Fruit fly (Drosophila melanogaster) whole organism, embryonic: ENCODE data around the gene nol.

Experiments
- Awh ChIP-seq: fragments of 200-800 bp; sonication (Bioruptor generic); IDR thresholded peaks from 2 replicates; pipeline ENCODE4, ENCODE4 v1.3.6; 2022; ENCODE audit warnings: missing biosample characterization, missing genetic modification characterization
- CG11085 ChIP-seq: fragments of 200-800 bp; sonication (Bioruptor generic); IDR thresholded peaks from 2 replicates; pipeline ENCODE4 v1.3.6; 2022; ENCODE audit warnings: missing biosample characterization, missing genetic modification characterization
- CG11696 ChIP-seq: fragments of 200-800 bp; sonication (Bioruptor generic); IDR thresholded peaks from 2 replicates; pipeline ENCODE4 v1.3.6; 2022; ENCODE audit warnings: missing biosample characterization, missing genetic modification characterization
- CG13287 ChIP-seq: fragments of 200-800 bp; sonication (Bioruptor generic); IDR thresholded peaks from 2 replicates; pipeline ENCODE4 v1.3.6; 2022; ENCODE audit warnings: missing biosample characterization, missing genetic modification characterization; ENCODE audit not compliant: partially characterized antibody
- CG14667 ChIP-seq: fragments of 200-800 bp; sonication (Bioruptor generic); IDR thresholded peaks from 2 replicates; pipeline ENCODE4 v1.3.6; 2022; ENCODE audit warnings: missing biosample characterization, missing genetic modification characterization
- CG14860 ChIP-seq: fragments of 200-800 bp; sonication (Bioruptor generic); IDR thresholded peaks from 3 replicates; pipeline ENCODE4 v1.3.6; 2022; ENCODE audit warnings: missing biosample characterization, missing genetic modification characterization; ENCODE audit not compliant: partially characterized antibody
- CG1529 ChIP-seq: fragments of 200-800 bp; sonication (Bioruptor generic); optimal IDR thresholded peaks from 3 replicates; lab custom pipeline; 2018; ENCODE audit warnings: missing biosample characterization, missing genetic modification characterization
- CG15479 ChIP-seq: fragments of 200-800 bp; sonication (Bioruptor generic); optimal IDR thresholded peaks from 3 replicates; lab custom pipeline; 2019; ENCODE audit warnings: missing biosample characterization, mild to moderate bottlenecking, missing genetic modification characterization, moderate library complexity
- CG17568 ChIP-seq: fragments of 200-800 bp; sonication (Bioruptor generic); optimal IDR thresholded peaks from 2 replicates; lab custom pipeline; 2018; ENCODE audit warnings: missing biosample characterization, mild to moderate bottlenecking, missing genetic modification characterization, moderate library complexity
- CG18011 ChIP-seq: fragments of 200-800 bp; sonication (Bioruptor generic); optimal IDR thresholded peaks from 2 replicates; lab custom pipeline; 2017; ENCODE audit warnings: missing biosample characterization, missing genetic modification characterization, mild to moderate bottlenecking, moderate library complexity, missing genotype
- CG18619 ChIP-seq: fragments of 200-800 bp; sonication (Bioruptor generic); optimal IDR thresholded peaks from 3 replicates; lab custom pipeline; 2017; ENCODE audit warnings: missing biosample characterization, mild to moderate bottlenecking, missing genetic modification characterization
- CG2678 ChIP-seq: fragments of 200-800 bp; sonication (Bioruptor generic); optimal IDR thresholded peaks from 3 replicates; lab custom pipeline; 2019; ENCODE audit warnings: missing biosample characterization, mild to moderate bottlenecking, missing genetic modification characterization, moderate library complexity
- CG2712 ChIP-seq: fragments of 200-800 bp; optimal IDR thresholded peaks from 3 replicates; lab custom pipeline; 2019; ENCODE audit warnings: missing biosample characterization, mild to moderate bottlenecking, missing genetic modification characterization, moderate library complexity
- CG2875 ChIP-seq: fragments of 200-800 bp; sonication (Bioruptor generic); optimal IDR thresholded peaks from 2 replicates; lab custom pipeline; 2017; ENCODE audit warnings: missing biosample characterization, mild to moderate bottlenecking, missing genetic modification characterization, missing genetic modification reagents
- CG31224 ChIP-seq: fragments of 200-800 bp; sonication (Bioruptor generic); IDR thresholded peaks from 2 replicates; pipeline ENCODE4 v1.3.6; 2022; ENCODE audit warnings: missing biosample characterization, missing genetic modification characterization
- CG7357 ChIP-seq: fragments of 200-800 bp; sonication (Bioruptor generic); IDR thresholded peaks from 3 replicates; pipeline ENCODE4 v1.3.6; 2022; ENCODE audit warnings: missing biosample characterization, missing genetic modification characterization
- CG7745 ChIP-seq: fragments of 200-800 bp; sonication (Bioruptor generic); optimal IDR thresholded peaks from 2 replicates; lab custom pipeline; 2018; ENCODE audit warnings: missing biosample characterization, mild to moderate bottlenecking, missing genetic modification characterization, moderate library complexity
- CG7963 ChIP-seq: fragments of 200-800 bp; sonication (Bioruptor generic); IDR thresholded peaks from 3 replicates; pipeline ENCODE4 v1.3.6; 2022; ENCODE audit warnings: missing biosample characterization, missing genetic modification characterization; ENCODE audit not compliant: partially characterized antibody
- CG7987 ChIP-seq: fragments of 200-800 bp; sonication (Bioruptor generic); optimal IDR thresholded peaks from 2 replicates; lab custom pipeline; 2018; ENCODE audit warnings: missing biosample characterization, mild to moderate bottlenecking, missing genetic modification characterization, moderate library complexity
- CG9727 ChIP-seq: fragments of 200-800 bp; sonication (Bioruptor generic); optimal IDR thresholded peaks from 3 replicates; lab custom pipeline; 2017; ENCODE audit warnings: missing biosample characterization, mild to moderate bottlenecking, missing genetic modification characterization
- Camta ChIP-seq: fragments of 200-800 bp; sonication (Bioruptor generic); optimal IDR thresholded peaks from 2 replicates; lab custom pipeline; 2016; ENCODE audit warnings: missing biosample characterization, missing genetic modification characterization
- Deaf1 ChIP-seq: fragments of 200-800 bp; optimal IDR thresholded peaks from 3 replicates; lab custom pipeline; 2019; ENCODE audit warnings: missing biosample characterization, mild to moderate bottlenecking, missing genetic modification characterization, moderate library complexity
- Dip3 ChIP-seq: fragments of 200-800 bp; sonication (Bioruptor generic); optimal IDR thresholded peaks from 3 replicates; lab custom pipeline; 2016; ENCODE audit warnings: missing biosample characterization, missing genetic modification characterization
- Doc2 ChIP-seq: fragments of 200-800 bp; sonication (Bioruptor generic); IDR thresholded peaks from 2 replicates; pipeline ENCODE4 v1.3.6; 2022; ENCODE audit warnings: missing biosample characterization, missing genetic modification characterization
- Doc3 ChIP-seq: fragments of 200-800 bp; sonication (Bioruptor generic); IDR thresholded peaks from 3 replicates; pipeline ENCODE4 v1.3.6; 2022; ENCODE audit warnings: missing biosample characterization, missing genetic modification characterization; ENCODE audit not compliant: partially characterized antibody
- Dref ChIP-seq: fragments of 200-800 bp; sonication (Bioruptor generic); IDR thresholded peaks from 2 replicates; pipeline ENCODE4 v1.3.6; 2022; ENCODE audit warnings: missing biosample characterization, missing genetic modification characterization
- Hr39 ChIP-seq: fragments of >200 bp; optimal IDR thresholded peaks from 2 replicates; lab custom pipeline; 2017
- Lpt ChIP-seq: fragments of >200 bp; optimal IDR thresholded peaks from 2 replicates; lab custom pipeline; 2018; ENCODE audit warnings: missing biosample characterization, missing genetic modification characterization
- MESR4 ChIP-seq: fragments of 200-800 bp; sonication (Bioruptor generic); optimal IDR thresholded peaks from 2 replicates; lab custom pipeline; 2018; ENCODE audit warnings: missing biosample characterization, mild to moderate bottlenecking, missing genetic modification characterization, moderate library complexity
- MTF-1 ChIP-seq: fragments of 200-800 bp; sonication (Bioruptor generic); optimal IDR thresholded peaks from 2 replicates; lab custom pipeline; 2018; ENCODE audit warnings: missing biosample characterization, mild to moderate bottlenecking, missing genetic modification characterization, borderline replicate concordance
- Mad ChIP-seq: fragments of 200-800 bp; sonication (Bioruptor generic); optimal IDR thresholded peaks from 2 replicates; lab custom pipeline; 2016; ENCODE audit warnings: missing biosample characterization, missing genetic modification characterization
- Neu2 ChIP-seq: fragments of 200-800 bp; sonication (Bioruptor generic); optimal IDR thresholded peaks from 3 replicates; lab custom pipeline; 2016; ENCODE audit warnings: missing biosample characterization, missing genetic modification characterization, borderline replicate concordance
- PHDP ChIP-seq: fragments of 200-800 bp; sonication (Bioruptor generic); optimal IDR thresholded peaks from 3 replicates; lab custom pipeline; 2018; ENCODE audit warnings: missing biosample characterization, mild to moderate bottlenecking, missing genetic modification characterization, moderate library complexity
- Ravus ChIP-seq: fragments of 200-800 bp; sonication (Bioruptor generic); IDR thresholded peaks from 2 replicates; pipeline ENCODE4 v1.3.6; 2022; ENCODE audit warnings: missing biosample characterization, missing genetic modification characterization
- Taf1 ChIP-seq: fragments of 200-800 bp; sonication (Bioruptor generic); IDR thresholded peaks from 2 replicates; pipeline ENCODE4 v1.3.6; 2022; ENCODE audit warnings: missing biosample characterization, missing genetic modification characterization
- ara ChIP-seq: fragments of 200-800 bp; sonication (Bioruptor generic); IDR thresholded peaks from 2 replicates; pipeline ENCODE4 v1.3.6; 2022; ENCODE audit warnings: missing biosample characterization, missing genetic modification characterization
- br ChIP-seq: fragments of >200 bp; optimal IDR thresholded peaks from 2 replicates; lab custom pipeline; 2017
- dm ChIP-seq: fragments of 200-800 bp; sonication (Bioruptor generic); optimal IDR thresholded peaks from 3 replicates; lab custom pipeline; 2016; ENCODE audit warnings: missing biosample characterization, missing genetic modification characterization
- gcm2 ChIP-seq: fragments of 200-800 bp; sonication (Bioruptor generic); optimal IDR thresholded peaks from 2 replicates; lab custom pipeline; 2016; ENCODE audit warnings: missing biosample characterization, missing genetic modification characterization
- jing ChIP-seq: fragments of 200-800 bp; sonication (Bioruptor generic); optimal IDR thresholded peaks from 2 replicates; lab custom pipeline; 2018; ENCODE audit warnings: missing biosample characterization, mild to moderate bottlenecking, missing genetic modification characterization
- lilli ChIP-seq: fragments of 200-800 bp; sonication (Bioruptor generic); optimal IDR thresholded peaks from 3 replicates; lab custom pipeline; 2016; ENCODE audit warnings: missing biosample characterization, missing genetic modification characterization
- lola ChIP-seq, 3 experiments: fragments of >200 bp in 2 of 3; fragments of 200-800 bp in 1 of 3; sonication (Bioruptor generic) in 1 of 3; optimal IDR thresholded peaks; 2 replicates each; lab custom pipeline; 2017 to 2019; ENCODE audit warnings: missing biosample characterization in 3 of 3, missing genetic modification characterization in 3 of 3, mild to moderate bottlenecking in 1 of 3, moderate library complexity in 1 of 3
- oc ChIP-seq: fragments of 200-800 bp; sonication (Bioruptor generic); optimal IDR thresholded peaks from 2 replicates; lab custom pipeline; 2018; ENCODE audit warnings: missing biosample characterization, mild to moderate bottlenecking, missing genetic modification characterization, moderate library complexity
- pita ChIP-seq: fragments of 200-800 bp; sonication (Bioruptor generic); optimal IDR thresholded peaks from 2 replicates; lab custom pipeline; 2017; ENCODE audit warnings: missing biosample characterization, mild to moderate bottlenecking, missing genetic modification characterization
- sens-2 ChIP-seq: fragments of 200-800 bp; sonication (Bioruptor generic); IDR thresholded peaks from 2 replicates; pipeline ENCODE4 v1.3.6; 2022; ENCODE audit warnings: missing biosample characterization, missing genetic modification characterization
- seq ChIP-seq: fragments of 200-800 bp; sonication (Bioruptor generic); IDR thresholded peaks from 2 replicates; pipeline ENCODE4 v1.3.6; 2022; ENCODE audit warnings: missing biosample characterization, missing genetic modification characterization
- sug ChIP-seq: fragments of 200-800 bp; optimal IDR thresholded peaks from 2 replicates; lab custom pipeline; 2019; ENCODE audit warnings: missing biosample characterization, mild to moderate bottlenecking, missing genetic modification characterization, moderate library complexity
- trem ChIP-seq: fragments of 200-800 bp; optimal IDR thresholded peaks from 3 replicates; lab custom pipeline; 2019; ENCODE audit warnings: missing biosample characterization, mild to moderate bottlenecking, missing genetic modification characterization, moderate library complexity
- unc-4 ChIP-seq: fragments of 200-800 bp; sonication (Bioruptor generic); IDR thresholded peaks from 2 replicates; pipeline ENCODE4 v1.3.6; 2022; ENCODE audit warnings: missing biosample characterization, missing genetic modification characterization; ENCODE audit not compliant: partially characterized antibody

Gene nol

dm6 chr3L:11089805-11090440, 40.7 kb upstream of the nol start (continued):
- TF ChIP-seq lola (GFP tag; optimal IDR thresholded peaks at IDR 0.05; lab: Kevin White, UChicago) (peak in 1 of 3 experiments; percentile 96), Lpt (GFP tag; lab: Kevin White, UChicago) (no peak), Taf1 (0 out of 2 replicates have a peak, but pooled peaks have one; percentile 15), CG14860 (GFP tag; lab: Robert Waterston, UW) (peak; percentile 47; the same call in 1 of the 3 replicates), unc-4 (GFP tag; lab: Robert Waterston, UW) (no peak), lilli (GFP tag; lab: Kevin White, UChicago) (peak; percentile 89), CG2875 (GFP tag; lab: Kevin White, UChicago) (peak; percentile 90), Mad (peak; percentile 77), dm (peak; percentile 75), Doc3 (GFP tag; lab: Robert Waterston, UW) (no peak), Dref (GFP tag; lab: Robert Waterston, UW) (no peak), CG7745 (tag; lab: Kevin White, UChicago) (peak; percentile 69), CG11696 (peak; percentile 46), CG7357 (GFP tag; lab: Robert Waterston, UW) (no peak; the same call in none of the 3 replicates), Deaf1 (tag; lab: Kevin White, UChicago) (peak; percentile 77), CG1529 (GFP tag; lab: Kevin White, UChicago) (peak; percentile 94), pita (GFP tag; lab: Kevin White, UChicago) (no peak), Ravus (GFP tag; lab: Robert Waterston, UW) (no peak; the same call in none of the 2 replicates), CG31224 (GFP tag; lab: Robert Waterston, UW) (0 out of 2 replicates have a peak, but pooled peaks have one; percentile 32), Neu2 (GFP tag; lab: Kevin White, UChicago) (peak; percentile 25), sens-2 (GFP tag; lab: Robert Waterston, UW) (peak; percentile 63), jing (GFP tag; lab: Kevin White, UChicago) (peak; percentile 79), CG13287 (peak; percentile 47; the same call in 1 of the 2 replicates), sug (peak; percentile 78), seq (peak; percentile 85), CG7963 (no peak), ara (peak; percentile 87), CG9727 (GFP tag; lab: Kevin White, UChicago) (peak; percentile 97), Awh (GFP tag; lab: Robert Waterston, UW) (peak; percentile 90), CG14667 (GFP tag; lab: Robert Waterston, UW) (peak; percentile 67; the same call in 1 of the 2 replicates), MTF-1 (peak; percentile 76), Doc2 (GFP tag; lab: Robert Waterston, UW) (peak; percentile 49; the same call in 1 of the 2 replicates), gcm2 (GFP tag; lab: Kevin White, UChicago) (peak; percentile 91), CG7987 (peak; percentile 81), CG18619 (GFP tag; lab: Kevin White, UChicago) (peak; percentile 93), PHDP (tag; lab: Kevin White, UChicago) (peak; percentile 89), br (lab: Kevin White, UChicago) (no peak), Hr39 (lab: Kevin White, UChicago) (no peak), CG2712 (tag; lab: Kevin White, UChicago) (peak; percentile 96), CG15479 (GFP tag; lab: Kevin White, UChicago) (peak; percentile 82), oc (peak; percentile 81), Camta (GFP tag; lab: Kevin White, UChicago) (peak; percentile 89), Dip3 (peak; percentile 35), MESR4 (no peak), trem (tag; lab: Kevin White, UChicago) (peak; percentile 49), CG2678 (tag; lab: Kevin White, UChicago) (peak; percentile 95), CG11085 (GFP tag; lab: Robert Waterston, UW) (no peak), CG17568 (GFP tag; lab: Kevin White, UChicago) (peak; percentile 77), CG18011 (GFP tag; lab: Kevin White, UChicago) (peak; percentile 77)
